Worm (Caenorhabditis elegans): ENCODE results near the gene ufbp-1.

ce11 chrIII:8437763-8438414 is 5.5 kb downstream of the ufbp-1 start:
- TF ChIP-seq pha-4 (GFP tag; IDR thresholded peaks at IDR 0.05) (no peak), pha-4 (tag; optimal IDR thresholded peaks at IDR 0.05) (no peak), skn-1 (tag; optimal IDR thresholded peaks at IDR 0.05) (no peak), mxl-3 (GFP tag; optimal IDR thresholded peaks at IDR 0.05) (no peak), nhr-28 (tag; optimal IDR thresholded peaks at IDR 0.05) (no peak), zfp-3 (GFP tag; conservative IDR thresholded peaks at IDR 0.05) (no peak), daf-8 (GFP tag; IDR thresholded peaks at IDR 0.05) (no peak), nhr-76 (tag; optimal IDR thresholded peaks at IDR 0.05) (no peak), ceh-82 (tag; optimal IDR thresholded peaks at IDR 0.05) (no peak), unc-130 (GFP tag; optimal IDR thresholded peaks at IDR 0.05) (no peak), dmd-6 (GFP tag; IDR thresholded peaks at IDR 0.05) (no peak)

Measured in whole organism, L4 larva.